Worm (Caenorhabditis elegans): Measurements from ENCODE around the gene talp-3.

DNA sequence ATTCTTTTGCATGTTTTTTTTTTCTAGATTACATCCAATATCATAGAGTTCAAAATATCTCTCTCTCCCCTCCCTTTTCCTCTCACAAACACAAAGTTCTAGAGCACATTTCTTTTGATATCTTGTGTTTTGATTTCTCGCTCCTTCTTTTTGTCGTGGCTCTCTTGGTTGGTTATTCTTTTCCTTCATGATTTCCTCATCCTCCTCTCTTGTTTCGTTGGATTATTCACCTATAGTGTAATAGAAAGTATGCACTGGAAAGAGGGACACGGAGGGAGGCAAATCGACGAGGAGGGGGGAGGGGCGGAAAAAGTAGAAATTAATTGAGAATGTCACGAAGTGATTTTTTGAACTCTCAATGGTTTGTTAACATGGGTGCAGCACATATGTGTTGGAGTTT lies 46.7 kb downstream of the talp-3 start:
- TF ChIP-seq scrt-1 (GFP tag; IDR thresholded peaks at IDR 0.05) (no peak), hnd-1 (tag; optimal IDR thresholded peaks at IDR 0.05) (no peak), sea-1 (GFP tag; conservative IDR thresholded peaks at IDR 0.05) (no peak), ceh-36 (tag; optimal IDR thresholded peaks at IDR 0.05) (no peak), ceh-13 (GFP tag; optimal IDR thresholded peaks at IDR 0.05) (no peak), pes-1 (GFP tag; IDR thresholded peaks at IDR 0.05) (no peak), ama-1 (optimal IDR thresholded peaks at IDR 0.05) (no peak), B0310.2 (tag; optimal IDR thresholded peaks at IDR 0.05) (no peak), hmbx-1 (tag; optimal IDR thresholded peaks at IDR 0.05) (no peak), tbx-37 (GFP tag; conservative IDR thresholded peaks at IDR 0.05) (no peak), ets-7 (tag; optimal IDR thresholded peaks at IDR 0.05) (no peak), tra-4 (tag; optimal IDR thresholded peaks at IDR 0.05) (no peak)

Data from whole organism, early embryonic.